1 fruit fly cellular context compared by ENCODE assay signal in genomic region chrX:13232406-13233195, dm6.
A peak's percentile ranks its signal among the peaks of the same experiment; 100 is the strongest.
TF ChIP-seq lines count a peak whose summit lies in the region.

No protein-coding gene starts in this region.

TF ChIP-seq in whole organism, embryonic, 481 proteins besides CTCF, POLR2A, EP300 and RAD21 (continued from another document):
- TF ChIP-seq Asciz (GFP tag; optimal IDR thresholded peaks at IDR 0.05; lab: Kevin White, UChicago), result peak; percentile 67
- peak; percentile 75 for TF ChIP-seq CG7556 (GFP tag; optimal IDR thresholded peaks at IDR 0.05; lab: Kevin White, UChicago)
- TF ChIP-seq trem (tag; optimal IDR thresholded peaks at IDR 0.05; lab: Kevin White, UChicago), result no peak
- no peak for TF ChIP-seq ac (GFP tag; optimal IDR thresholded peaks at IDR 0.05; lab: Kevin White, UChicago)
- peak; percentile 85 for TF ChIP-seq dmrt99B (tag; optimal IDR thresholded peaks at IDR 0.05; lab: Kevin White, UChicago)
- TF ChIP-seq en (GFP tag; optimal IDR thresholded peaks at IDR 0.05; lab: Kevin White, UChicago), result peak; percentile 22
- TF ChIP-seq CG13775 (GFP tag; optimal IDR thresholded peaks at IDR 0.05; lab: Kevin White, UChicago), result peak; percentile 46
- peak; percentile 23 for TF ChIP-seq fu2 (GFP tag; optimal IDR thresholded peaks at IDR 0.05; lab: Kevin White, UChicago)
- no peak for TF ChIP-seq hbn (GFP tag; IDR thresholded peaks at IDR 0.05; lab: Robert Waterston, UW; ENCODE audit: partially characterized antibody)
- peak; percentile 65; the same call in 2 of the 3 replicates for TF ChIP-seq CG2199 (GFP tag; IDR thresholded peaks at IDR 0.05; lab: Robert Waterston, UW)
- TF ChIP-seq bowl (GFP tag; IDR thresholded peaks at IDR 0.05; lab: Robert Waterston, UW), result peak; percentile 82
- no peak for TF ChIP-seq CG3995 (GFP tag; optimal IDR thresholded peaks at IDR 0.05; lab: Kevin White, UChicago)
- TF ChIP-seq fd96Cb (tag; optimal IDR thresholded peaks at IDR 0.05; lab: Kevin White, UChicago), result peak; percentile 64
